Worm (Caenorhabditis elegans): Measurements from ENCODE around the gene gop-3.

gop-3 gene

DNA sequence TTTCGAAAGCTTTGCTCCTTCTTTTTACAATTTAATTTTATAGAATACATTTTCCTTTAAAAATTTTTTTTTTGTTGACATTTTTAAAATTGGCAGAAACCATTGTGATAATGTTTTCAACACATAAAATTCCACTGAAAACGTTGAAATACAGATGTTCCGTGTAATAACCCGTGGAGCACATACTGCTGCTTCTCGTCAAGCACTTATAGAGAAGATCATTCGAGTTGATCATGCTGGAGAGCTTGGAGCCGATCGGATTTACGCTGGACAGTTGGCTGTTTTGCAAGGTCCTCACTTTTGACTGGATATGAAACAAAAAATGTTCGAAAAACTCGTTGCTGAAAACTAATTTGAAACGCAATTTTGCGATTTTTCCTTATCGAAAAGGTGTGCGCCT, 17.2 kb downstream of the gop-3 start, which contains the start of gene clk-1:
Gene clk-1, plus strand, starts transcription at position 155 of the 400 bp plus-strand sequence.
- TF ChIP-seq ama-1 (optimal IDR thresholded peaks at IDR 0.05) (peak; percentile 43), nhr-237 (tag; optimal IDR thresholded peaks at IDR 0.05) (no peak), eor-1 (tag; optimal IDR thresholded peaks at IDR 0.05) (no peak), mdl-1 (tag; optimal IDR thresholded peaks at IDR 0.05) (no peak)

ce11 chrIII:5280228-5280627, 19.7 kb downstream of the gop-3 start:
- no peak for TF ChIP-seq aly-2 (tag; optimal IDR thresholded peaks at IDR 0.05)
- peak; percentile 47 for TF ChIP-seq nfya-1 (tag; optimal IDR thresholded peaks at IDR 0.05; ENCODE audit: insufficient read depth)
- TF ChIP-seq lin-39 (tag; optimal IDR thresholded peaks at IDR 0.05): peak; percentile 1
- TF ChIP-seq elt-1 (tag; optimal IDR thresholded peaks at IDR 0.05): peak; percentile 17
- peak; percentile 67 for TF ChIP-seq hmg-11 (tag; optimal IDR thresholded peaks at IDR 0.05)
- TF ChIP-seq nhr-237 (tag; optimal IDR thresholded peaks at IDR 0.05): no peak

ce11 chrIII:5285484-5285883, 25.0 kb downstream of the gop-3 start:
- no peak for TF ChIP-seq eor-1 (tag; optimal IDR thresholded peaks at IDR 0.05)

DNA sequence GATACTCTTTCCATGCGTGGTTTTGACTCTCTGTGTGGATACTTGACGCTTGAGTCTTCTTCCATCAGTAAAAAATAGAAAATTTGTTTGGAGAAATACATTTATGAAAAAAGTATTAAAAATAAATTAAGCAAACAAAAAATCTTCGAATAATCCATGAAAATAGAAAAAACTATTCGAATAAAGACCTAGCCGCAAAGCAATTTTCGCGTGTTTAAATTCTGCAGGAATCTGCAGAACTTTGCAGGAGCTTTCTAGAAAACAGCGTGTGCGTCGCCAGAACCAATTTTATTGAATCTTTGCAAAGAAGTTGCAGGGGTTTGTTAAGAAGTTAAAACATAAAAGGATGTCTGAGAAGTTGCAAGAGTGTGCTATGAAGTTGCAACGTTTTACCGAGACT, 25.7 kb downstream of the gop-3 start, which contains the start of gene ZC395.11:
Gene ZC395.11, minus strand, starts transcription at position 101 of the 400 bp plus-strand sequence.
- TF ChIP-seq fkh-2 (tag; optimal IDR thresholded peaks at IDR 0.05): no peak
- no peak for TF ChIP-seq pha-4 (tag; optimal IDR thresholded peaks at IDR 0.05)
- no peak for TF ChIP-seq lsy-12 (tag; optimal IDR thresholded peaks at IDR 0.05)
- no peak for TF ChIP-seq nhr-11 (tag; optimal IDR thresholded peaks at IDR 0.05)
- no peak for TF ChIP-seq unc-39 (tag; optimal IDR thresholded peaks at IDR 0.05)
- TF ChIP-seq egl-5 (tag; optimal IDR thresholded peaks at IDR 0.05): no peak
- TF ChIP-seq ceh-16 (tag; optimal IDR thresholded peaks at IDR 0.05): no peak
- TF ChIP-seq nhr-23 (tag; optimal IDR thresholded peaks at IDR 0.05): no peak
- no peak for TF ChIP-seq aly-2 (tag; optimal IDR thresholded peaks at IDR 0.05)
- TF ChIP-seq nhr-76 (tag; optimal IDR thresholded peaks at IDR 0.05): no peak
- no peak for TF ChIP-seq ztf-11 (tag; optimal IDR thresholded peaks at IDR 0.05)
- no peak for TF ChIP-seq nhr-43 (tag; optimal IDR thresholded peaks at IDR 0.05; ENCODE audit: poor library complexity, severe bottlenecking)
- TF ChIP-seq ztf-4 (tag; optimal IDR thresholded peaks at IDR 0.05): no peak
- TF ChIP-seq hmg-11 (tag; optimal IDR thresholded peaks at IDR 0.05): no peak
- no peak for TF ChIP-seq mdl-1 (tag; optimal IDR thresholded peaks at IDR 0.05)
- TF ChIP-seq lin-39 (tag; optimal IDR thresholded peaks at IDR 0.05): no peak
- TF ChIP-seq fkh-10 (GFP tag; optimal IDR thresholded peaks at IDR 0.05): no peak

- TF ChIP-seq unc-62 (GFP tag; optimal IDR thresholded peaks at IDR 0.05) (no peak), nhr-77 (tag; optimal IDR thresholded peaks at IDR 0.05) (no peak), fkh-2 (tag; optimal IDR thresholded peaks at IDR 0.05) (no peak), ceh-16 (tag; optimal IDR thresholded peaks at IDR 0.05) (no peak), egl-5 (tag; optimal IDR thresholded peaks at IDR 0.05) (no peak), elt-1 (tag; optimal IDR thresholded peaks at IDR 0.05) (no peak), nfya-1 (tag; optimal IDR thresholded peaks at IDR 0.05; ENCODE audit: insufficient read depth) (no peak), snpc-4 (tag; optimal IDR thresholded peaks at IDR 0.05) (no peak), nhr-28 (tag; optimal IDR thresholded peaks at IDR 0.05) (no peak), mdl-1 (tag; optimal IDR thresholded peaks at IDR 0.05) (no peak), daf-12 (tag; optimal IDR thresholded peaks at IDR 0.05) (no peak), ceh-28 (tag; optimal IDR thresholded peaks at IDR 0.05) (no peak), skn-1 (tag; optimal IDR thresholded peaks at IDR 0.05) (no peak)
Observed at ce11 chrIII:5287877-5288276, 27.4 kb downstream of the gop-3 start, which contains the start of gene T15B12.1. Gene T15B12.1 (plus strand): TSS chrIII:5288177.

DNA sequence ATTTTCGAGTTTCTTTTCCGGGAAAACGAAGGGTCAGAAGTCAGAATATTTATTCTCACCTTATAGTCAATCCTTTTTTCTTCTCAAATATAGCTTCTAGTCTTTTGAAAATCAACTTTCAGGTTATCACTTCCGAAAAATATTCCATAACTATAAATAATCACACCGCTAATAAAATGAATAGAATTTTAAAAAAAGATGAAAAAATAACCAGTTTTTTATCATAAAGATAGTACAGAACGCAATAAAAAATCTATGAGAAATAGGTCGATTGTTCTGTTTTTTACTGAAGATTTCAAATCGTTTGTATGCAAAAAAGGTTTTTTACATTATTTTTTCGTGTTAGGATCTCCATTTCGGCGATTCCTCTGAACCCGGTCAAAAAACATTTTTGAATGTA, 29.7 kb downstream of the gop-3 start:
- TF ChIP-seq mdl-1 (tag; optimal IDR thresholded peaks at IDR 0.05): no peak
- no peak for TF ChIP-seq fkh-2 (tag; optimal IDR thresholded peaks at IDR 0.05)
- no peak for TF ChIP-seq nhr-77 (tag; optimal IDR thresholded peaks at IDR 0.05)
- TF ChIP-seq daf-12 (tag; optimal IDR thresholded peaks at IDR 0.05): no peak
- no peak for TF ChIP-seq zag-1 (tag; optimal IDR thresholded peaks at IDR 0.05)
- TF ChIP-seq ceh-9 (tag; optimal IDR thresholded peaks at IDR 0.05): no peak
- no peak for TF ChIP-seq egl-27 (tag; optimal IDR thresholded peaks at IDR 0.05)
- no peak for TF ChIP-seq ceh-16 (tag; optimal IDR thresholded peaks at IDR 0.05)
- no peak for TF ChIP-seq mml-1 (tag; optimal IDR thresholded peaks at IDR 0.05)
- TF ChIP-seq ceh-82 (tag; optimal IDR thresholded peaks at IDR 0.05): no peak
- TF ChIP-seq lin-39 (tag; optimal IDR thresholded peaks at IDR 0.05): no peak
- TF ChIP-seq nhr-237 (tag; optimal IDR thresholded peaks at IDR 0.05): no peak
- no peak for TF ChIP-seq sea-2 (GFP tag; optimal IDR thresholded peaks at IDR 0.05)
- no peak for TF ChIP-seq fkh-10 (GFP tag; optimal IDR thresholded peaks at IDR 0.05)
- no peak for TF ChIP-seq ztf-4 (tag; optimal IDR thresholded peaks at IDR 0.05)
- no peak for TF ChIP-seq unc-39 (tag; optimal IDR thresholded peaks at IDR 0.05)
- no peak for TF ChIP-seq elt-2 (tag; optimal IDR thresholded peaks at IDR 0.05)
- no peak for TF ChIP-seq lsy-12 (tag; optimal IDR thresholded peaks at IDR 0.05)
- no peak for TF ChIP-seq unc-62 (GFP tag; optimal IDR thresholded peaks at IDR 0.05)

All from whole organism, L3 larva.